Fruit fly (Drosophila melanogaster): ENCODE data around the gene moody.

The moody gene

DNA sequence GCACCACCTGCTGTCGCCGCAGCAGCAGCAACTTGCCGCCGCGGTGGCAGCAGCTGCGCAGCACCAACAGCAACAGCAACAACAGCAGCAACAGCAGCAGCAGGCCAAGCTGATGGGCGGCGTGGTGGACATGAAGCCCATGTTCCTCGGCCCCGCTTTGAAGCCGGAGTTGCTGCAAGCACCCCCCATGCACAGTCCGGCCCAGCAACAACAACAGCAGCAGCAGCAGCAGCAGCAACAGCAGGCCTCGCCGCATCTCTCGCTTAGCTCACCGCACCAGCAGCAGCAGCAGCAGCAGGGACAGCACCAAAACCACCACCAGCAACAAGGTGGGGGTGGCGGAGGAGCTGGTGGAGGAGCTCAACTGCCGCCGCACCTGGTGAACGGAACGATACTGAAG is 48.9 kb downstream of the moody start:
- no peak for TF ChIP-seq ttk (optimal IDR thresholded peaks at IDR 0.05)
- TF ChIP-seq insv (optimal IDR thresholded peaks at IDR 0.05): no peak
- no peak for TF ChIP-seq Sin3A (optimal IDR thresholded peaks at IDR 0.05)
- TF ChIP-seq psq (optimal IDR thresholded peaks at IDR 0.05): no peak
- no peak for TF ChIP-seq Myc (optimal IDR thresholded peaks at IDR 0.05)
- no peak for TF ChIP-seq h (optimal IDR thresholded peaks at IDR 0.05)

DNA sequence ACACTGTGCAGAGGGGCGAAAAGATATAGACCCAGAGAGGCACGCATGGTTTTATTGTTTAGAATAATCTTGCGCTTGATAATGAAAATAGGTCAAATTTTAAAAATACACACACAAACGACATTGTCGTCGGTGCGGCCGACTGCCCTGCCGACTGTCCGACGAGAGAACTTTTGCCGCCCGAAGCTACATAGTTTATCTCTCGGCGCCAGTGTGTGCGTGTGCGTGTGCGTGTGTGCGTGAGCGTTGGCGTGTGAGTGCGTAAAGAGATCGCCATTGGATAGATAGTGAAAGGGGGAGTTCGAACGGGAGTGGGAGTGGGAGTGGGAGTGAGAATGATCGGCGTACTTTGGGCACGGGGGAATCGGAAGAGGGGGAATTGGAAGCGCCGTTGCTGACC is 54.3 kb downstream of the moody start:
- TF ChIP-seq Myc (optimal IDR thresholded peaks at IDR 0.05) (no peak), h (optimal IDR thresholded peaks at IDR 0.05) (no peak), insv (optimal IDR thresholded peaks at IDR 0.05) (no peak), ttk (optimal IDR thresholded peaks at IDR 0.05) (no peak), Sin3A (optimal IDR thresholded peaks at IDR 0.05) (no peak), psq (optimal IDR thresholded peaks at IDR 0.05) (no peak)

Measured in Kc167 (cell line).